Fruit fly (Drosophila melanogaster) whole organism, embryonic: ENCODE results near the gene CG8289.

ENCODE experiments used
- CG12744 ChIP-seq: fragments of 200-800 bp; sonication (Bioruptor generic); optimal IDR thresholded peaks from 2 replicates; lab custom pipeline; 2016; ENCODE audit warnings: missing biosample characterization, missing genetic modification characterization
- CG31365 ChIP-seq: fragments of 200-800 bp; sonication (Bioruptor generic); optimal IDR thresholded peaks from 2 replicates; lab custom pipeline; 2018; ENCODE audit warnings: missing biosample characterization, mild to moderate bottlenecking, missing genetic modification characterization
- CG4617 ChIP-seq: fragments of 200-800 bp; sonication (Bioruptor generic); optimal IDR thresholded peaks from 3 replicates; lab custom pipeline; 2016; ENCODE audit warnings: missing biosample characterization, missing genetic modification characterization, borderline replicate concordance
- CG5180 ChIP-seq: fragments of 200-800 bp; sonication (Bioruptor generic); optimal IDR thresholded peaks from 3 replicates; lab custom pipeline; 2017; ENCODE audit warnings: missing biosample characterization, missing genetic modification characterization, mild to moderate bottlenecking, moderate library complexity, missing genetic modification reagents
- CG6654 ChIP-seq: fragments of 200-800 bp; sonication (Bioruptor generic); optimal IDR thresholded peaks from 2 replicates; lab custom pipeline; 2017; ENCODE audit warnings: missing biosample characterization, mild to moderate bottlenecking, missing genetic modification characterization
- CG6813 ChIP-seq: fragments of 200-800 bp; sonication (Bioruptor generic); optimal IDR thresholded peaks from 2 replicates; lab custom pipeline; 2017; ENCODE audit warnings: missing biosample characterization, missing genetic modification characterization, mild to moderate bottlenecking, moderate library complexity, missing genetic modification reagents
- CG8944 ChIP-seq: fragments of 200-800 bp; sonication (Bioruptor generic); optimal IDR thresholded peaks from 3 replicates; lab custom pipeline; 2016; ENCODE audit warnings: missing biosample characterization, missing genetic modification characterization
- h ChIP-seq: fragments of >200 bp; optimal IDR thresholded peaks from 2 replicates; lab custom pipeline; 2017
- org-1 ChIP-seq: fragments of 200-800 bp; sonication (Bioruptor generic); optimal IDR thresholded peaks from 2 replicates; lab custom pipeline; 2017; ENCODE audit warnings: missing biosample characterization, missing genetic modification characterization
- pan ChIP-seq, 4 experiments: fragments of >200 bp in 3 of 4; fragments of 200-800 bp in 1 of 4; sonication (Bioruptor generic) in 1 of 4; optimal IDR thresholded peaks in 3 of 4; IDR thresholded peaks in 1 of 4; 2 replicates each; pipeline versions ENCODE4 v1.3.6 to Lab custom; 2017 to 2022; ENCODE audit warnings: missing biosample characterization in 2 of 4, missing genetic modification characterization in 2 of 4, mixed read lengths in 1 of 4
- zf30C ChIP-seq: fragments of 200-800 bp; sonication (Bioruptor generic); optimal IDR thresholded peaks from 3 replicates; lab custom pipeline; 2018; ENCODE audit warnings: missing biosample characterization, mild to moderate bottlenecking, missing genetic modification characterization

DNA sequence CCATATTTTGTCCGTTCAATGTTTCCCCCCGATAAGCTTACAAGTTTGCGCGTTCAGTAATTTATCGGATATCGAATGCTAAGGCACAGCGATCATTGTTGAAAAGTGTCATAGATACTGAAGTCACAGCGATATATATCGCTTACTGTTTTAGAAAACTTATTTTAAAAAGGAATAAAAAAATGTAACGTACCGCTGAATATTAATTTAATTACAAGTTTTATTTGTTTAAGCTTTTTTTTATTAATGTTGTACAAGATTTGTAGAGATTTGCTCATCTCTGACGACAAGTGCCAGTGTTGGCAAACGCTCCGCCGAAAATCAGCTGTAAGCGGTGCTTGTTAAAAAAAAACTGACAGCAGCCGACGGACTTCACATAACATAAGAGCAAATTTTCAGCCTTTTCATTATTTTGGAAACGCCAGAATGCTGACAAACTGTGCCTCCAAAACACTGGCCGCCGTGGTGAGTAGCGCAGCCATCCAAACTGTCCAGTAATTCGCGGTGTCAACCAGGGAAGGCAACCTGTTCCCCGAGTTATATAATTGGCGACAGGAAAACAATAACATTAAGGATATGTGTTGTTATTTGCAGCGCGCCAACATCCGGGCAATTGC, 3.7 kb downstream of the CG8289 start, which contains the start of the genes corolla and ND-24:
- TF ChIP-seq org-1 (GFP tag; lab: Kevin White, UChicago) (no peak), CG8944 (GFP tag; lab: Kevin White, UChicago) (peak; percentile 81), zf30C (GFP tag; lab: Kevin White, UChicago) (no peak), CG12744 (peak; percentile 77), pan (optimal IDR thresholded peaks at IDR 0.05; lab: Kevin White, UChicago) (no peak), pan (GFP tag; optimal IDR thresholded peaks at IDR 0.05 in 1 of 2, IDR thresholded peaks at IDR 0.05 in 1 of 2) (peak in 1 of 2 experiments; percentile 89), CG31365 (tag; lab: Kevin White, UChicago) (no peak), CG6654 (GFP tag; lab: Kevin White, UChicago) (no peak), CG6813 (GFP tag; lab: Kevin White, UChicago) (no peak), CG4617 (GFP tag; lab: Kevin White, UChicago) (peak; percentile 76), CG5180 (GFP tag; lab: Kevin White, UChicago) (no peak), h (no peak)
